Worm (Caenorhabditis elegans): ENCODE results near the gene C33A11.2.

ce11 chrX:15343971-15344370, 21.8 kb upstream of the C33A11.2 start:
- no peak for TF ChIP-seq snpc-4 (tag; optimal IDR thresholded peaks at IDR 0.05)
- no peak for TF ChIP-seq mep-1 (tag; optimal IDR thresholded peaks at IDR 0.05)
- TF ChIP-seq ztf-11 (tag; optimal IDR thresholded peaks at IDR 0.05), result no peak
- TF ChIP-seq sem-2 (GFP tag; optimal IDR thresholded peaks at IDR 0.05), result no peak
- no peak for TF ChIP-seq elt-3 (tag; optimal IDR thresholded peaks at IDR 0.05)
- no peak for TF ChIP-seq lin-13 (tag; optimal IDR thresholded peaks at IDR 0.05)
